Worm (Caenorhabditis elegans): Measurements from ENCODE around the gene T12A7.10.

ce11 chrIV:11742406-11742805, 12.5 kb downstream of the T12A7.10 start, which contains the start of gene K01A6.5:
- TF ChIP-seq lin-11 (tag; optimal IDR thresholded peaks at IDR 0.05) (no peak), nhr-12 (tag; optimal IDR thresholded peaks at IDR 0.05) (no peak), lin-39 (tag; optimal IDR thresholded peaks at IDR 0.05) (no peak), nhr-11 (tag; optimal IDR thresholded peaks at IDR 0.05) (no peak), ceh-82 (tag; optimal IDR thresholded peaks at IDR 0.05) (no peak), nhr-23 (tag; optimal IDR thresholded peaks at IDR 0.05) (no peak), nhr-237 (tag; optimal IDR thresholded peaks at IDR 0.05) (no peak), C34F6.9 (tag; optimal IDR thresholded peaks at IDR 0.05) (no peak), lin-13 (GFP tag; optimal IDR thresholded peaks at IDR 0.05) (no peak), fos-1 (tag; optimal IDR thresholded peaks at IDR 0.05) (no peak)
